Worm (Caenorhabditis elegans): ENCODE data around the gene F49C5.16.

Gene F49C5.16

DNA sequence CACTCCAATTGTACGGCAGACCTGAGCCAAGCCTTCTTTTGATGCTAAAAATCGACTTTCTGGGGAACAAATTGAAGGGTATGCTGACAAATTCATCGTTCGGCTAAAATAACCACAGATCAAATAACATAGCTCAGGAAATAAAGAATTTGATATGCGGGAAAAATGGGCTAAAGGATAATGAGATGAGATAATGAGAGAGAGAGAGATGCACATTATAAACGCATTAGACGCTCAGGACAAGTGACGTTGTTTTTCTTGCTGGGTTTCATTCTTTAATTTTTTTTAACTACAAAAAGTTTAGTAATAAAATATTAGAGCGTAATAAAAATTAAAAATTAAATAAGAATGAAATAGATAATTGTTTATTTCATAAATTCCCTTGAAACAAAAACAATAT lies 33.0 kb upstream of the F49C5.16 start, which contains the start of gene srh-69:
srh-69 (minus strand) TSS at position 101 of the 400 bp plus-strand sequence.
- TF ChIP-seq aly-1 (tag; optimal IDR thresholded peaks at IDR 0.05), result no peak
- no peak for TF ChIP-seq F13C5.2 (tag; optimal IDR thresholded peaks at IDR 0.05)
- no peak for TF ChIP-seq flt-1 (GFP tag; IDR thresholded peaks at IDR 0.05)
- no peak for TF ChIP-seq pes-1 (GFP tag; IDR thresholded peaks at IDR 0.05)
- no peak for TF ChIP-seq tra-4 (tag; optimal IDR thresholded peaks at IDR 0.05)
- no peak for TF ChIP-seq hmg-4 (GFP tag; optimal IDR thresholded peaks at IDR 0.05)
- no peak for TF ChIP-seq scrt-1 (GFP tag; IDR thresholded peaks at IDR 0.05)
- no peak for TF ChIP-seq ceh-13 (GFP tag; optimal IDR thresholded peaks at IDR 0.05)
- TF ChIP-seq B0310.2 (tag; optimal IDR thresholded peaks at IDR 0.05), result no peak
- no peak for TF ChIP-seq sea-1 (GFP tag; conservative IDR thresholded peaks at IDR 0.05)
- TF ChIP-seq tbx-11 (GFP tag; IDR thresholded peaks at IDR 0.05), result no peak
- no peak for TF ChIP-seq hnd-1 (tag; optimal IDR thresholded peaks at IDR 0.05)
- TF ChIP-seq ets-7 (tag; optimal IDR thresholded peaks at IDR 0.05), result no peak
- TF ChIP-seq ceh-36 (tag; optimal IDR thresholded peaks at IDR 0.05), result no peak

DNA sequence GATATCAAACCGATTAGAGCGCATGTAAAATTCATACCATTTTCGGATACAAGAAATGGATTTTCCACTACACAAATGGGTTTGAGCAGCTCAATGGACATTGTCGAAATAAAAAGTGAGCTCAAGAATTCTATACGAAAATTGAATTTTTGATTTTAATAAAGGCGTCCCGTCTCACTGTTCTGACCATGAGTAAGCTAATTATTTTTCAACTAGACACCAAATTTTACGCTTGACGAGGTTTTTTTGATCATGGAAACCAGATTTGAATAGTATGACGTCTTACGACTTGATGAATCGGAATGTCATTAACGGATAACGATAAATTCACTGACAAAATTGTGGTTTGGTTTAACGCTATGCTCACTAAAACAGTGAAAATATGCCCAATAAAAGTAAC lies 31.3 kb upstream of the F49C5.16 start, which contains the start of gene srh-61:
srh-61 (minus strand) TSS at position 101 of the 400 bp plus-strand sequence.
- no peak for TF ChIP-seq aly-1 (tag; optimal IDR thresholded peaks at IDR 0.05)
- TF ChIP-seq tbx-11 (GFP tag; IDR thresholded peaks at IDR 0.05), result no peak
- TF ChIP-seq scrt-1 (GFP tag; IDR thresholded peaks at IDR 0.05), result no peak
- TF ChIP-seq tbx-37 (GFP tag; conservative IDR thresholded peaks at IDR 0.05), result no peak
- TF ChIP-seq ceh-13 (GFP tag; optimal IDR thresholded peaks at IDR 0.05), result no peak
- no peak for TF ChIP-seq ets-7 (tag; optimal IDR thresholded peaks at IDR 0.05)
- no peak for TF ChIP-seq tra-4 (tag; optimal IDR thresholded peaks at IDR 0.05)
- no peak for TF ChIP-seq pes-1 (GFP tag; IDR thresholded peaks at IDR 0.05)

DNA sequence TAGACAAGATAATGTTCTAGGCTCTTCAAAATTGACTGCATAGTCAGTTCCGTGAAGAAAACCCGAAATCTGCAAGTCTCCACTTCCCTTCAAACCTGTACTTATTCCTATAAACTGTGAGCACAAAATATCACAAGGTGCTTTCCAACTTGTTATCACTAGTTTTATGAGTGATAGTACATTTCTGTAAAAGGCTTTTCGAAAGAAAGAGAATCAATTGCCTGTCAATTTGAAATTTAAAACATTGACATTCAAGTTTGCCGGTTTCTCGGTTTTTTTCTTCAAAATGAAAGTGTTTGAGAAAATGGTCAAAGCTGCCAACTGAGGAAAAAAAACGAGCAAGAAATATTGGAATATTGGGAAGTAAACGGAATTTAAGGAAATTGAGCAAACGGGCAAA lies 29.6 kb upstream of the F49C5.16 start:
- TF ChIP-seq ceh-13 (GFP tag; optimal IDR thresholded peaks at IDR 0.05) (no peak), hmbx-1 (tag; optimal IDR thresholded peaks at IDR 0.05) (no peak), F13C5.2 (tag; optimal IDR thresholded peaks at IDR 0.05) (no peak), ets-7 (tag; optimal IDR thresholded peaks at IDR 0.05) (no peak), hnd-1 (tag; optimal IDR thresholded peaks at IDR 0.05) (no peak), scrt-1 (GFP tag; IDR thresholded peaks at IDR 0.05) (no peak), tbx-11 (GFP tag; IDR thresholded peaks at IDR 0.05) (no peak), tbx-37 (GFP tag; conservative IDR thresholded peaks at IDR 0.05) (no peak), ceh-36 (tag; optimal IDR thresholded peaks at IDR 0.05) (no peak), hmg-4 (GFP tag; optimal IDR thresholded peaks at IDR 0.05) (no peak), B0310.2 (tag; optimal IDR thresholded peaks at IDR 0.05) (no peak), aly-1 (tag; optimal IDR thresholded peaks at IDR 0.05) (no peak), pes-1 (GFP tag; IDR thresholded peaks at IDR 0.05) (no peak), tra-4 (tag; optimal IDR thresholded peaks at IDR 0.05) (no peak)

DNA sequence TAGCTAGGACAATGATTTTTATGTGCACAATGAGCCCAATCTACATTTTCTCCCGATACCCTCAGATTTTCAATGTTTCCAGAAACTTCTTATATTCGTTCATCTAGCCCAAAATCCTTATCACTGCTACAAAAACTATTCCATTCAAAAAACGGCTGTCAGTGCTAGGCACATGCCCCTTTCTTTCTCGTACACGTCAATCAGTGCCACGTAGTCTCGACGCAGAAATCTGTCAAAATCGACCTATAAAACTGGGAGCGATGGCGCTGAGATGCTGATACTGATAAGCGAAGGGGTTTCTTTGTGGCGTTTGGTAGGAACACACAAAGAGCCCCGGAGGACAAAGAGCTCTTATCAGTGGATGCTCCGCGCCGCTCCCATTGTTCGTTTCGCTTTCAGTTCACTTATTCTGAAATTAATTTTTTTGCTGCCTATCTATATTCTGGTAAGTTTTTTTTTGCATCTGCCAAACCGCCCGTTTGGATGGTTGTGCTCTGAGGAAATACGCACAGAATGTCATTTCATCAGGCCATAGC lies 28.8 kb upstream of the F49C5.16 start, which contains the start of gene srh-70:
srh-70 (minus strand) TSS at position 51 of the 536 bp plus-strand sequence.
- TF ChIP-seq hnd-1 (tag; optimal IDR thresholded peaks at IDR 0.05) (no peak), scrt-1 (GFP tag; IDR thresholded peaks at IDR 0.05) (no peak), tbx-11 (GFP tag; IDR thresholded peaks at IDR 0.05) (no peak), B0310.2 (tag; optimal IDR thresholded peaks at IDR 0.05) (no peak), F13C5.2 (tag; optimal IDR thresholded peaks at IDR 0.05) (no peak), flt-1 (GFP tag; IDR thresholded peaks at IDR 0.05) (no peak), ama-1 (optimal IDR thresholded peaks at IDR 0.05) (no peak), pes-1 (GFP tag; IDR thresholded peaks at IDR 0.05) (no peak), hmg-4 (GFP tag; optimal IDR thresholded peaks at IDR 0.05) (no peak), aly-1 (tag; optimal IDR thresholded peaks at IDR 0.05) (no peak), ceh-13 (GFP tag; optimal IDR thresholded peaks at IDR 0.05) (no peak), tra-4 (tag; optimal IDR thresholded peaks at IDR 0.05) (no peak)

DNA sequence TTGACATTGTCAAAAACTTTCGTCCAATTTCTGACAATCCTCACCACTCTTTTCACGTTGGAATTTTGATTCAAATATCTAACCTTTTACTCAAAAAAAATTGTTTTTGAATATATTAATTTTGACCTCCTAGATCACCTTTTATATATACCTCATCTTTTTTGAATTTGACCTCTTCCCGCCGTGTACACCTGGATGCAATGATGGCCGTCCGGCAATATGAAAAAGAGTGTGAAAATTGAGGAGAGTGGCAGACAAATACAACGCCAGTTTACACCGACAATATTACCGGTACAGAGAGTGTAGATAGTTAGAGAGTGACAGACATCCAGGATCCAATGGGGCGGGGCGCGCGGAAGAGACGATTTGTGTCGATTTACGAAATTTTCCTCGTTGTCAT lies 28.0 kb upstream of the F49C5.16 start, which contains the start of gene ceh-99:
ceh-99 (plus strand) TSS at position 366 of the 400 bp plus-strand sequence.
- no peak for TF ChIP-seq F13C5.2 (tag; optimal IDR thresholded peaks at IDR 0.05)
- no peak for TF ChIP-seq hmbx-1 (tag; optimal IDR thresholded peaks at IDR 0.05)
- no peak for TF ChIP-seq flt-1 (GFP tag; IDR thresholded peaks at IDR 0.05)

DNA sequence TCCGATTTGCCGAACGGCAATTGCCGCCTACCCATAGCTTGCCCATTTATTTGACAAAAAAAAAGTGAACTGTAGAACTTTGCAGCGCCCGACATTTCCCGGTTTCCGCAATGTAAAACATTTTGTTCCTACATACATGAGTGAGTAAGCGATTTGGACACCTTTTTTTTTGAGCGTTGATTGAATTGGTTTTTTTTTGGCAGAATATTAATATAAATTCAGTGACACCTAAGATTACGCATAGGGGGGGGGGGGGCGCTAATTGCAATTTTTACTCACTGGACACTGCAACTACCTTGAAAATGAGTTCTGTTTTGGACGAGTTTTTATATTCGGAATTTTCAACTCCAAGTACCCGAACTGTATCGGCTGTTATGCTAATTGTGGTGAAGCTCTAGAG lies 22.1 kb upstream of the F49C5.16 start, which contains the start of gene srx-118:
srx-118 (plus strand) TSS at position 301 of the 400 bp plus-strand sequence.
- TF ChIP-seq hnd-1 (tag; optimal IDR thresholded peaks at IDR 0.05) (no peak), pes-1 (GFP tag; IDR thresholded peaks at IDR 0.05) (no peak), ceh-36 (tag; optimal IDR thresholded peaks at IDR 0.05) (no peak), tbx-37 (GFP tag; conservative IDR thresholded peaks at IDR 0.05) (no peak), ama-1 (optimal IDR thresholded peaks at IDR 0.05) (no peak), F13C5.2 (tag; optimal IDR thresholded peaks at IDR 0.05) (no peak), hmg-4 (GFP tag; optimal IDR thresholded peaks at IDR 0.05) (no peak), B0310.2 (tag; optimal IDR thresholded peaks at IDR 0.05) (no peak), tbx-11 (GFP tag; IDR thresholded peaks at IDR 0.05) (no peak), sea-1 (GFP tag; conservative IDR thresholded peaks at IDR 0.05) (no peak), scrt-1 (GFP tag; IDR thresholded peaks at IDR 0.05) (no peak), tra-4 (tag; optimal IDR thresholded peaks at IDR 0.05) (no peak), aly-1 (tag; optimal IDR thresholded peaks at IDR 0.05) (no peak)

DNA sequence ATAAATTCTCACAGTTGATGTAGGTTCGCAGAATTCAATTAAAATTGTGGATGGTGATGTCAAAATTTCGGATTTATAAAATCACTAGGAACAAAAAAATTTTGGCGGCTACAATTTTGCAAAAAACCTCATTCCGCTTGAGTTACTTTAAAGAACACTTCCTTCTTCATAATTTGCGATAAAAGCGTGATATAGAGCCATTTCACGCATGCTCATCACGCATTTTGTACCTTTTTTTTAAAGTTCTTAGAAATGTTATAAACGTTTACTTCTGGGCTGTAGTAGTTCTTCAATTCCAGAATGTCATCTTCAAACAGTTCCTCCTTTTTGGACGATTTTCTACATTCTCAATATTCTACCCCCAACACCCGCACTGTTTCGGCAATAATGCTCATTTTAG lies 19.7 kb upstream of the F49C5.16 start, which contains the start of gene srx-119:
srx-119 (plus strand) TSS at position 301 of the 400 bp plus-strand sequence.
- TF ChIP-seq flt-1 (GFP tag; IDR thresholded peaks at IDR 0.05) (no peak), B0310.2 (tag; optimal IDR thresholded peaks at IDR 0.05) (no peak), tbx-37 (GFP tag; conservative IDR thresholded peaks at IDR 0.05) (no peak), F13C5.2 (tag; optimal IDR thresholded peaks at IDR 0.05) (no peak)

DNA sequence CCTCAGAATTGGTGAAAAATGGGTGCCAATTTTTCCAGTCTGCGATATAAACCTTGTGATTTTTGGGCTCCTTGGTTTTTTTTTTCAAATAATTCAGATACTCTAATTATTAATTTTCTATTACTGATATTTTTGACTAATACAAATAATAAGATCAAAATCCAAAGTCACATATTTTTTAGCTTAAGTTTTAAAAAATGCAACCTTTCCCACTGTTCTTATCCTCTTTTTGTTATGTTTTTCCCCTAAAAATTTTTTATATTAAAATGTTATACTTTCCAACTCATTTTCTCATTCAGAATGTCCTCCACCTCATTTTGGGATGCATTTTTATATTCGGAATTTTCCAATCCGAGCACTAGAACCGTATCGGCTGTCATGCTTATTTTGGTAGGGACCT lies 16.7 kb upstream of the F49C5.16 start, which contains the start of gene srx-120:
srx-120 (plus strand) TSS at position 301 of the 400 bp plus-strand sequence.
- TF ChIP-seq ama-1 (optimal IDR thresholded peaks at IDR 0.05) (no peak), ets-7 (tag; optimal IDR thresholded peaks at IDR 0.05) (no peak), ceh-36 (tag; optimal IDR thresholded peaks at IDR 0.05) (no peak), tbx-37 (GFP tag; conservative IDR thresholded peaks at IDR 0.05) (no peak)

All from whole organism, early embryonic.